Fruit fly (Drosophila melanogaster) whole organism, prepupa: ENCODE results near the gene CG13813.

Source experiments
- Blimp-1 ChIP-seq: fragments of 200-800 bp; sonication (Bioruptor generic); optimal IDR thresholded peaks from 3 replicates; lab custom pipeline; 2017; ENCODE audit warnings: missing biosample characterization, missing genetic modification characterization, mild to moderate bottlenecking, moderate library complexity, missing genetic modification reagents
- CG11762 ChIP-seq: fragments of 200-800 bp; sonication (Bioruptor generic); optimal IDR thresholded peaks from 3 replicates; lab custom pipeline; 2016; ENCODE audit warnings: missing biosample characterization, missing genetic modification characterization; ENCODE audit not compliant: insufficient read depth
- CG11902 ChIP-seq: fragments of 200-800 bp; sonication (Bioruptor generic); optimal IDR thresholded peaks from 3 replicates; lab custom pipeline; 2016; ENCODE audit warnings: missing biosample characterization, missing genetic modification characterization
- CG1621 ChIP-seq: fragments of 200-800 bp; sonication (Bioruptor generic); optimal IDR thresholded peaks from 3 replicates; lab custom pipeline; 2018; ENCODE audit warnings: missing biosample characterization, mild to moderate bottlenecking, missing genetic modification characterization
- CG16779 ChIP-seq: fragments of 200-800 bp; sonication (Bioruptor generic); optimal IDR thresholded peaks from 3 replicates; lab custom pipeline; 2017; ENCODE audit warnings: missing biosample characterization, mild to moderate bottlenecking, missing genetic modification characterization
- CG3032 ChIP-seq: fragments of 200-800 bp; optimal IDR thresholded peaks from 2 replicates; lab custom pipeline; 2019; ENCODE audit warnings: missing biosample characterization, mild to moderate bottlenecking, missing genetic modification characterization, moderate library complexity
- CG34406 ChIP-seq: fragments of 200-800 bp; sonication (Bioruptor generic); optimal IDR thresholded peaks from 3 replicates; lab custom pipeline; 2016; ENCODE audit warnings: missing biosample characterization, missing genetic modification characterization
- CG6163 ChIP-seq: fragments of 200-800 bp; sonication (Bioruptor generic); IDR thresholded peaks from 3 replicates; pipeline ENCODE4 v1.3.6; 2022; ENCODE audit warnings: missing biosample characterization, missing genetic modification characterization
- CG6276 ChIP-seq: fragments of 200-800 bp; sonication (Bioruptor generic); optimal IDR thresholded peaks from 2 replicates; lab custom pipeline; 2017; ENCODE audit warnings: missing biosample characterization, mild to moderate bottlenecking, missing genetic modification characterization
- CG6792 ChIP-seq: fragments of 200-800 bp; sonication (Bioruptor generic); optimal IDR thresholded peaks from 3 replicates; lab custom pipeline; 2016; ENCODE audit warnings: missing biosample characterization, missing genetic modification characterization
- CG6808 ChIP-seq: fragments of 200-800 bp; sonication (Bioruptor generic); optimal IDR thresholded peaks from 3 replicates; lab custom pipeline; 2017; ENCODE audit warnings: missing biosample characterization, missing genetic modification characterization, mild to moderate bottlenecking, moderate library complexity, missing genetic modification reagents
- CG7368 ChIP-seq: fragments of 200-800 bp; sonication (Bioruptor generic); optimal IDR thresholded peaks from 3 replicates; lab custom pipeline; 2016; ENCODE audit warnings: missing biosample characterization, missing genetic modification characterization
- CG8119 ChIP-seq: fragments of 200-800 bp; sonication (Bioruptor generic); IDR thresholded peaks from 3 replicates; pipeline ENCODE4 v1.3.6; 2022; ENCODE audit warnings: missing biosample characterization, missing genetic modification characterization
- CG8319 ChIP-seq: fragments of 200-800 bp; sonication (Bioruptor generic); optimal IDR thresholded peaks from 3 replicates; lab custom pipeline; 2016; ENCODE audit warnings: missing biosample characterization, missing genetic modification characterization
- CG8632 ChIP-seq: fragments of 200-800 bp; sonication (Bioruptor generic); optimal IDR thresholded peaks from 3 replicates; lab custom pipeline; 2016; ENCODE audit warnings: missing biosample characterization, missing genetic modification characterization
- Eip75B ChIP-seq: fragments of 200-800 bp; sonication (Bioruptor generic); optimal IDR thresholded peaks from 3 replicates; lab custom pipeline; 2016; ENCODE audit warnings: missing biosample characterization, missing genetic modification characterization
- Eip93F ChIP-seq: fragments of 200-800 bp; sonication (Bioruptor generic); optimal IDR thresholded peaks from 2 replicates; lab custom pipeline; 2016; ENCODE audit warnings: missing biosample characterization, mild to moderate bottlenecking, missing genetic modification characterization
- Hr38 ChIP-seq: sonication (Bioruptor generic); optimal IDR thresholded peaks from 2 replicates; lab custom pipeline; 2016; ENCODE audit warnings: missing biosample characterization, missing genetic modification characterization
- Hr39 ChIP-seq: fragments of 200-800 bp; sonication (Bioruptor generic); optimal IDR thresholded peaks from 2 replicates; lab custom pipeline; 2016; ENCODE audit warnings: missing biosample characterization, missing genetic modification characterization
- Hr4 ChIP-seq: fragments of 200-800 bp; sonication (Bioruptor generic); optimal IDR thresholded peaks from 3 replicates; lab custom pipeline; 2016; ENCODE audit warnings: missing biosample characterization, missing genetic modification characterization
- Met ChIP-seq: fragments of 200-800 bp; sonication (Bioruptor generic); optimal IDR thresholded peaks from 3 replicates; lab custom pipeline; 2016; ENCODE audit warnings: missing biosample characterization, missing genetic modification characterization
- Smox ChIP-seq: fragments of 200-800 bp; sonication (Bioruptor generic); optimal IDR thresholded peaks from 3 replicates; lab custom pipeline; 2016; ENCODE audit warnings: missing biosample characterization, missing genetic modification characterization
- Sox102F ChIP-seq: fragments of 200-800 bp; sonication (Bioruptor generic); optimal IDR thresholded peaks from 2 replicates; lab custom pipeline; 2016; ENCODE audit warnings: missing biosample characterization, mild to moderate bottlenecking, missing genetic modification characterization
- Sox15 ChIP-seq: fragments of 200-800 bp; sonication (Bioruptor generic); optimal IDR thresholded peaks from 3 replicates; lab custom pipeline; 2016; ENCODE audit warnings: missing biosample characterization, missing genetic modification characterization
- achi ChIP-seq: fragments of 200-800 bp; sonication (Bioruptor generic); optimal IDR thresholded peaks from 3 replicates; lab custom pipeline; 2016; ENCODE audit warnings: missing biosample characterization, missing genetic modification characterization
- cyc ChIP-seq: fragments of 200-800 bp; sonication (Bioruptor generic); optimal IDR thresholded peaks from 3 replicates; lab custom pipeline; 2016; ENCODE audit warnings: missing biosample characterization, missing genetic modification characterization
- dac ChIP-seq: fragments of 200-800 bp; sonication (Bioruptor generic); optimal IDR thresholded peaks from 2 replicates; lab custom pipeline; 2017; ENCODE audit warnings: missing biosample characterization, mild to moderate bottlenecking, missing genetic modification characterization
- dsx ChIP-seq: fragments of 200-800 bp; optimal IDR thresholded peaks from 3 replicates; lab custom pipeline; 2019; ENCODE audit warnings: missing biosample characterization, mild to moderate bottlenecking, missing genetic modification characterization, moderate library complexity; ENCODE audit not compliant: poor library complexity, severe bottlenecking
- eg ChIP-seq: fragments of 200-800 bp; sonication (Bioruptor generic); IDR thresholded peaks from 3 replicates; pipeline ENCODE4 v1.3.6; 2022; ENCODE audit warnings: missing biosample characterization, missing genetic modification characterization
- esn ChIP-seq: fragments of 200-800 bp; sonication (Bioruptor generic); optimal IDR thresholded peaks from 2 replicates; lab custom pipeline; 2016; ENCODE audit warnings: missing biosample characterization, mild to moderate bottlenecking, missing genetic modification characterization, moderate library complexity
- fd59A ChIP-seq: fragments of 200-800 bp; sonication (Bioruptor generic); optimal IDR thresholded peaks from 2 replicates; lab custom pipeline; 2017; ENCODE audit warnings: missing biosample characterization, mild to moderate bottlenecking, missing genetic modification characterization, missing genetic modification reagents
- fd85E ChIP-seq: fragments of 200-800 bp; sonication (Bioruptor generic); optimal IDR thresholded peaks from 3 replicates; lab custom pipeline; 2016; ENCODE audit warnings: missing biosample characterization, missing genetic modification characterization
- fkh ChIP-seq: fragments of 200-800 bp; sonication (Bioruptor generic); optimal IDR thresholded peaks from 3 replicates; lab custom pipeline; 2017; ENCODE audit warnings: missing biosample characterization, mild to moderate bottlenecking, missing genetic modification characterization, moderate library complexity
- net ChIP-seq: fragments of 200-800 bp; sonication (Bioruptor generic); optimal IDR thresholded peaks from 3 replicates; lab custom pipeline; 2016; ENCODE audit warnings: missing biosample characterization, missing genetic modification characterization
- spab ChIP-seq: fragments of 200-800 bp; sonication (Bioruptor generic); optimal IDR thresholded peaks from 2 replicates; lab custom pipeline; 2017; ENCODE audit warnings: missing biosample characterization, mild to moderate bottlenecking, missing genetic modification characterization, missing genetic modification reagents
- topi ChIP-seq: fragments of 200-800 bp; sonication (Bioruptor generic); optimal IDR thresholded peaks from 3 replicates; lab custom pipeline; 2016; ENCODE audit warnings: missing biosample characterization, missing genetic modification characterization
- vri ChIP-seq: fragments of 200-800 bp; sonication (Bioruptor generic); optimal IDR thresholded peaks from 3 replicates; lab custom pipeline; 2016; ENCODE audit warnings: missing biosample characterization, mild to moderate bottlenecking, missing genetic modification characterization

The CG13813 gene

DNA sequence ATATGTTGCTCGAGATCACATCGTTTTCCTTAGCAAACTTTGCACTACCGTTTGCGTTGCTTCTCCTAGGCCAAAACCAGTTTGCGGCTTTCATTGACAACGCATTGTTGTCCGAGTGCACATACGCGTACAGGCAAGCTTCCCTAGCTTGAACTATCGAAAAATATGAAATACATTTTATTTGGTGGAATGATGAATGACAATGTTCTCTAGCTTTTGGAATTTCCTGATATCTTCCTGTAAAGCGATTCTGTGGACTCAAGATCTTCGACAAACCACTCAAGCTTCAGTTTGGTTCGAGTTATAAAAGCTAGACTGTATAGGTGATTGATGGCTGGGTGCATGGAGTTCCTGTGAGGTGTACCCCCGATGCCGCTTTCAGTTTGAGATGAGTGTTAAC lies 35.6 kb upstream of the CG13813 start (continued):
- TF ChIP-seq dsx (GFP tag; lab: Kevin White, UChicago) (peak; percentile 87), Eip93F (GFP tag; lab: Kevin White, UChicago) (no peak), CG6808 (GFP tag; lab: Kevin White, UChicago) (peak; percentile 83), CG11902 (GFP tag; lab: Kevin White, UChicago) (peak; percentile 54), Sox102F (GFP tag; lab: Kevin White, UChicago) (peak; percentile 8), CG1621 (tag; lab: Kevin White, UChicago) (peak; percentile 84), Blimp-1 (GFP tag; lab: Kevin White, UChicago) (no peak), Met (GFP tag; lab: Kevin White, UChicago) (no peak), esn (peak; percentile 33), Smox (GFP tag; lab: Kevin White, UChicago) (no peak), spab (peak; percentile 85), cyc (GFP tag; lab: Kevin White, UChicago) (peak; percentile 11), fd59A (GFP tag; lab: Kevin White, UChicago) (peak; percentile 79), Eip75B (GFP tag; lab: Kevin White, UChicago) (peak; percentile 87), CG3032 (tag; lab: Kevin White, UChicago) (peak; percentile 85), CG8119 (GFP tag; lab: Robert Waterston, UW) (peak; percentile 91), fd85E (GFP tag; lab: Kevin White, UChicago) (no peak), CG6163 (peak; percentile 92), CG16779 (peak; percentile 54), Hr4 (GFP tag; lab: Kevin White, UChicago) (peak; percentile 92), vri (no peak), CG8632 (peak; percentile 57), dac (peak; percentile 88), net (GFP tag; lab: Kevin White, UChicago) (peak; percentile 81), CG6276 (GFP tag; lab: Kevin White, UChicago) (peak; percentile 83), achi (peak; percentile 85), fkh (no peak), CG7368 (GFP tag; lab: Kevin White, UChicago) (peak; percentile 75), CG6792 (GFP tag; lab: Kevin White, UChicago) (peak; percentile 74)

DNA sequence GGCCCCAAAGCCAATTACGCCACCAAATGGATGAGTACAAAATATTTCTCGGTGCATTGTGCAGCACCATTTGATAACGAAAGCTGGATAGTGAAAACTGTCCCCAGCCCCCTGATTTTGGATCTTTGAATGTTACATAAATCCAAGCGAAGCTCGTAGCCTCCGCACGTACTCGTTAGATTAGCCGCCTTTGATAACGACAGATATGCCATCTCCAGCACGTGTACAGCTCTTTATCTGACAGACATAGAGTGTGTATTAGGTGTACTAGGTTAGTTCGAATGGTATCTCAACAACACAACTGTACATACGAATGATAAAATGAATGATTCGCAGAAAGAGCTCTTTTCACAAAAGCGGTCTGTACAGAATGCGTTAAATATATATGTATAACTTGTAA lies 35.1 kb upstream of the CG13813 start:
- TF ChIP-seq CG34406 (GFP tag; lab: Kevin White, UChicago) (no peak), CG6163 (no peak), Hr38 (GFP tag; lab: Kevin White, UChicago) (no peak), CG11762 (GFP tag; lab: Kevin White, UChicago) (no peak), CG8319 (no peak), Smox (GFP tag; lab: Kevin White, UChicago) (no peak), eg (GFP tag; lab: Robert Waterston, UW) (no peak), Hr39 (GFP tag; lab: Kevin White, UChicago) (no peak), Sox15 (GFP tag; lab: Kevin White, UChicago) (no peak), topi (GFP tag; lab: Kevin White, UChicago) (no peak), Eip75B (GFP tag; lab: Kevin White, UChicago) (no peak), CG3032 (tag; lab: Kevin White, UChicago) (no peak), net (GFP tag; lab: Kevin White, UChicago) (no peak)

DNA sequence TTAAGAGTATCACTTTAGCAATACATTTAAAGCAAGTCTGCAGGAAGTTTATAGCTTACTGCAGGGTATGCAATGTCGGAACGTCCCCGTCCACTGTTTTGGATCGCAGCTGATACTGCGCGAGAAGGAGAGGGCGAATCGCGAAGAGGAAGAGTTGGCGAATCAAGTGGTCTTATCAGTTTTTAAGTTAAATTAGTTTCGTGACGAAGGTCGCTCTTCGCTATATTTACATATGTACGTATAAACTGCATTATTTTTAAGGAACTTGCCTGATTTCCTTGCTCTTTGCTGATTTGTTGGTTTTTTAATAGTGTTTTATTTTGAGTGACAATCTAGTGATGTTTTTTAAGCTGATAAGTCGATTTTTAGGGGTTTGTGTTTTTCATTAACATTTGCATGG lies 34.3 kb upstream of the CG13813 start:
- TF ChIP-seq Hr39 (GFP tag; lab: Kevin White, UChicago) (peak; percentile 19), CG6276 (GFP tag; lab: Kevin White, UChicago) (no peak)
